Worm (Caenorhabditis elegans) whole organism, L4/young adult: ENCODE measurements around the gene str-125.

ENCODE experiments used
- W03F9.2 ChIP-seq: fragments of 150-350 bp; optimal IDR thresholded peaks from 2 replicates; lab custom pipeline; 2014; ENCODE audit warnings: missing biosample characterization, missing genetic modification characterization
- dao-5 ChIP-seq: sonication (generic microtip); optimal IDR thresholded peaks from 2 replicates; lab custom pipeline; 2016; ENCODE audit warnings: missing genotype, missing genetic modification characterization, moderate library complexity, missing compliant biosample characterization
- him-1 ChIP-seq: sonication (generic microtip); optimal IDR thresholded peaks from 2 replicates; lab custom pipeline; 2016; ENCODE audit warnings: missing genotype, missing genetic modification reagents, missing genetic modification characterization, missing compliant biosample characterization

The str-125 gene

ce11 chrV:17075900-17076299 is at the start of gene str-125:
TSS of gene str-125 (minus strand) at chrV:17076000.
- TF ChIP-seq him-1 (tag; lab: Kevin White, UChicago) = no peak
- TF ChIP-seq dao-5 (tag; lab: Kevin White, UChicago) = no peak
- no peak for TF ChIP-seq W03F9.2 (tag; lab: Kevin White, UChicago)

- TF ChIP-seq him-1 (tag; lab: Kevin White, UChicago) (no peak), dao-5 (tag; lab: Kevin White, UChicago) (no peak), W03F9.2 (tag; lab: Kevin White, UChicago) (no peak)
Observed at ce11 chrV:17108310-17108709, 32.5 kb upstream of the str-125 start, which contains the start of gene ZK218.11. TSS of gene ZK218.11 (minus strand) at chrV:17108410.

- TF ChIP-seq W03F9.2 (tag; lab: Kevin White, UChicago) (no peak), dao-5 (tag; lab: Kevin White, UChicago) (no peak), him-1 (tag; lab: Kevin White, UChicago) (no peak)
Observed at ce11 chrV:17105483-17105882, 29.7 kb upstream of the str-125 start, which contains the start of gene ZK218.7. TSS of gene ZK218.7 (plus strand) at chrV:17105783.

ce11 chrV:17104527-17104926 is 28.7 kb upstream of the str-125 start, which contains the start of gene nhr-248:
TSS of gene nhr-248 (minus strand) at chrV:17104627.
- TF ChIP-seq him-1 (tag; lab: Kevin White, UChicago) = no peak
- no peak for TF ChIP-seq W03F9.2 (tag; lab: Kevin White, UChicago)
- no peak for TF ChIP-seq dao-5 (tag; lab: Kevin White, UChicago)

ce11 chrV:17100829-17101228 is 25.0 kb upstream of the str-125 start, which contains the start of gene ZK218.5:
TSS of gene ZK218.5 (plus strand) at chrV:17101129.
- no peak for TF ChIP-seq him-1 (tag; lab: Kevin White, UChicago)
- TF ChIP-seq dao-5 (tag; lab: Kevin White, UChicago) = no peak
- TF ChIP-seq W03F9.2 (tag; lab: Kevin White, UChicago) = no peak

- TF ChIP-seq W03F9.2 (tag; lab: Kevin White, UChicago) = no peak
- no peak for TF ChIP-seq dao-5 (tag; lab: Kevin White, UChicago)
- no peak for TF ChIP-seq him-1 (tag; lab: Kevin White, UChicago)
Observed at ce11 chrV:17098669-17099068, 22.9 kb upstream of the str-125 start, which contains the start of the genes ZK218.3 and ZK218.4. TSS of gene ZK218.3 (minus strand) at chrV:17098769. TSS of gene ZK218.4 (plus strand) at chrV:17098854.

- TF ChIP-seq W03F9.2 (tag; lab: Kevin White, UChicago) (no peak), him-1 (tag; lab: Kevin White, UChicago) (no peak), dao-5 (tag; lab: Kevin White, UChicago) (no peak)
Observed at ce11 chrV:17094568-17094967, 18.8 kb upstream of the str-125 start.

- TF ChIP-seq W03F9.2 (tag; lab: Kevin White, UChicago) (no peak), dao-5 (tag; lab: Kevin White, UChicago) (no peak), him-1 (tag; lab: Kevin White, UChicago) (no peak)
Observed at ce11 chrV:17092262-17092661, 16.5 kb upstream of the str-125 start, which contains the start of gene ZK218.1. TSS of gene ZK218.1 (plus strand) at chrV:17092562.

ce11 chrV:17089931-17090429 is 14.2 kb upstream of the str-125 start, which contains the start of gene srh-237:
TSS of gene srh-237 (plus strand) at chrV:17090379.
- TF ChIP-seq him-1 (tag; lab: Kevin White, UChicago) (no peak), dao-5 (tag; lab: Kevin White, UChicago) (no peak), W03F9.2 (tag; lab: Kevin White, UChicago) (no peak)

ce11 chrV:17089342-17089741 is 13.5 kb upstream of the str-125 start, which contains the start of gene T05E12.6:
TSS of gene T05E12.6 (minus strand) at chrV:17089442.
- TF ChIP-seq W03F9.2 (tag; lab: Kevin White, UChicago) (no peak), him-1 (tag; lab: Kevin White, UChicago) (no peak), dao-5 (tag; lab: Kevin White, UChicago) (no peak)

- TF ChIP-seq W03F9.2 (tag; lab: Kevin White, UChicago) = no peak
- TF ChIP-seq him-1 (tag; lab: Kevin White, UChicago) = no peak
- no peak for TF ChIP-seq dao-5 (tag; lab: Kevin White, UChicago)
Observed at ce11 chrV:17082718-17083117, 6.9 kb upstream of the str-125 start, which contains the start of gene T05E12.9. TSS of gene T05E12.9 (minus strand) at chrV:17082818.

- TF ChIP-seq dao-5 (tag; lab: Kevin White, UChicago) (no peak), W03F9.2 (tag; lab: Kevin White, UChicago) (no peak), him-1 (tag; lab: Kevin White, UChicago) (no peak)
Observed at ce11 chrV:17079795-17080194, 4.0 kb upstream of the str-125 start, which contains the start of gene srw-20. TSS of gene srw-20 (minus strand) at chrV:17079895.

ce11 chrV:17077889-17078288 is 2.1 kb upstream of the str-125 start, which contains the start of gene T05E12.3:
TSS of gene T05E12.3 (minus strand) at chrV:17077989.
- no peak for TF ChIP-seq dao-5 (tag; lab: Kevin White, UChicago)
- TF ChIP-seq him-1 (tag; lab: Kevin White, UChicago) = no peak
- TF ChIP-seq W03F9.2 (tag; lab: Kevin White, UChicago) = no peak
